Worm (Caenorhabditis elegans) whole organism, L2 larva: ENCODE measurements around the gene C16C8.20.

Experiments used
- ama-1 ChIP-seq: fragments of 150-350 bp; optimal IDR thresholded peaks from 2 replicates; lab custom pipeline; 2018; ENCODE audit warnings: inconsistent platforms
- blmp-1 ChIP-seq: sonication (generic microtip); optimal IDR thresholded peaks from 2 replicates; lab custom pipeline; 2017; ENCODE audit warnings: missing genetic modification characterization, mild to moderate bottlenecking, missing compliant biosample characterization, antibody characterized with exemption, moderate library complexity; ENCODE audit not compliant: insufficient read depth
- elt-3 ChIP-seq: sonication (generic microtip); optimal IDR thresholded peaks from 2 replicates; lab custom pipeline; 2017; ENCODE audit warnings: missing biosample characterization, missing genetic modification characterization
- nhr-21 ChIP-seq: fragments of 150-350 bp; optimal IDR thresholded peaks from 2 replicates; lab custom pipeline; 2014; ENCODE audit warnings: missing biosample characterization, missing genetic modification characterization
- nhr-237 ChIP-seq: fragments of 150-350 bp; optimal IDR thresholded peaks from 2 replicates; lab custom pipeline; 2014; ENCODE audit warnings: missing biosample characterization, missing genetic modification characterization
- snpc-4 ChIP-seq: fragments of 150-350 bp; optimal IDR thresholded peaks from 2 replicates; lab custom pipeline; 2014; ENCODE audit warnings: missing biosample characterization, missing genetic modification characterization
- unc-55 ChIP-seq: fragments of 150-350 bp; sonication (generic microtip); optimal IDR thresholded peaks from 3 replicates; lab custom pipeline; 2014; ENCODE audit warnings: missing biosample characterization, missing genetic modification reagents, missing genetic modification characterization
- ztf-11 ChIP-seq: sonication (generic microtip); optimal IDR thresholded peaks from 2 replicates; lab custom pipeline; 2017; ENCODE audit warnings: missing biosample characterization, missing genetic modification characterization
- ztf-4 ChIP-seq: fragments of 150-350 bp; optimal IDR thresholded peaks from 2 replicates; lab custom pipeline; 2014; ENCODE audit warnings: missing biosample characterization, missing genetic modification characterization

DNA sequence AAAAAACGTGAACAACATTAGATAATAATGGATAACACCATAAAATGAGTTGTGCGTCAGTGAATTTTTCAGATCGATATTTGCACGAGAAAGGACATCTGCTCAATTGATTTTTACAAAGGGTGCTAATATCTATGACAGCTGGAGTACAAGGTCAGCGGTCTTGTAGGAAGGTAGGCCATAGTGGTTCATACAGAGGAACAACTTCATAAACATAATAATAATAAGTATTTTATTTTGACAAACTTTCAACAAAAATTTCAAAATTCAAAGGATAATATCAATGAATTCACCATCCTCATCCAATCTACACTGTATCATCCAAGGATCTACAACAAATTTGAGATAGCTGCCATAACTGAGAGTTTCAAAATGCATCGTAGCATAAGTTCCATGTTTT lies 30.4 kb downstream of the C16C8.20 start, which contains the start of gene fbxb-104:
- no peak for TF ChIP-seq ama-1 (lab: Kevin White, UChicago)
- no peak for TF ChIP-seq ztf-4 (tag; lab: Kevin White, UChicago)
- no peak for TF ChIP-seq unc-55 (GFP tag; lab: Kevin White, UChicago)
- TF ChIP-seq ztf-11 (tag; lab: Kevin White, UChicago), result no peak
- TF ChIP-seq blmp-1 (tag; lab: Kevin White, UChicago), result no peak
- TF ChIP-seq nhr-21 (tag; lab: Kevin White, UChicago), result no peak
- no peak for TF ChIP-seq nhr-237 (tag; lab: Kevin White, UChicago)
- no peak for TF ChIP-seq snpc-4 (tag; lab: Kevin White, UChicago)
- no peak for TF ChIP-seq elt-3
